Worm (Caenorhabditis elegans) whole organism, L2 larva: ENCODE data around the gene R102.1.

ENCODE experiments used
- ZK546.5 ChIP-seq: sonication (generic microtip); optimal IDR thresholded peaks from 2 replicates; lab custom pipeline; 2017; ENCODE audit warnings: missing biosample characterization, missing genetic modification characterization
- ceh-82 ChIP-seq: fragments of 150-350 bp; optimal IDR thresholded peaks from 2 replicates; lab custom pipeline; 2014; ENCODE audit warnings: missing biosample characterization, missing genetic modification characterization
- lin-39 ChIP-seq: fragments of 150-350 bp; optimal IDR thresholded peaks from 2 replicates; lab custom pipeline; 2014; ENCODE audit warnings: missing biosample characterization, missing genetic modification reagents, missing genetic modification characterization
- nhr-6 ChIP-seq: fragments of 150-350 bp; optimal IDR thresholded peaks from 2 replicates; lab custom pipeline; 2014; ENCODE audit warnings: missing biosample characterization, missing genetic modification characterization

DNA sequence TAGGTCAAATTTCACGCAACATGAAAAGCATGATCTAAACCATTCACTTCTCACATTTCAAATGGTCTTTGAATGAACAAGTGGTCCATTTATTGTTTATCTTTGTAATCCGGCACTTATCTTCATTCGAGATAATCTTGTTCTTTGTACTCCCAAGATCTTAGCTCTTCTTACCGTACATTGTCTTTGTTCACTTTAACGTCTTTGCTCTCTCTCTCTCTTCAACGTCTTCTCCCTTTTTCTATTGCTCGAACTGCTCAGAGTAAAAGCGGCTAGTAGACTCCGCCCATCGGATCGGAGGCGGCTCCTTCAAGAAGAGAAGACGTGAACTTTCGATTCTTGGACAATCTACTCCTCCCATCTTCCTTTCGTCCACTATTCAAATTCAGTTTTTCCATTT lies 49.2 kb upstream of the R102.1 start, which contains the start of gene F56C4.1:
- TF ChIP-seq ZK546.5 (tag; lab: Kevin White, UChicago) (no peak), nhr-6 (tag; lab: Kevin White, UChicago) (no peak), ceh-82 (tag; lab: Kevin White, UChicago) (no peak), lin-39 (tag; lab: Kevin White, UChicago) (no peak)
